Fruit fly (Drosophila melanogaster) whole organism, embryonic: ENCODE results near the gene CG14915.

Experiments
- CG12769 ChIP-seq: fragments of 200-800 bp; sonication (Bioruptor generic); optimal IDR thresholded peaks from 2 replicates; lab custom pipeline; 2019; ENCODE audit warnings: missing biosample characterization, mild to moderate bottlenecking, missing genetic modification characterization, moderate library complexity
- CG1529 ChIP-seq: fragments of 200-800 bp; sonication (Bioruptor generic); optimal IDR thresholded peaks from 3 replicates; lab custom pipeline; 2018; ENCODE audit warnings: missing biosample characterization, missing genetic modification characterization
- CG15514 ChIP-seq: fragments of 200-800 bp; sonication (Bioruptor generic); optimal IDR thresholded peaks from 3 replicates; lab custom pipeline; 2017; ENCODE audit warnings: missing biosample characterization, missing genetic modification characterization, mild to moderate bottlenecking, moderate library complexity, missing genetic modification reagents
- CG17802 ChIP-seq: fragments of 200-800 bp; sonication (Bioruptor generic); optimal IDR thresholded peaks from 2 replicates; lab custom pipeline; 2018; ENCODE audit warnings: missing biosample characterization, mild to moderate bottlenecking, missing genetic modification characterization, moderate library complexity
- CG2129 ChIP-seq: fragments of 200-800 bp; sonication (Bioruptor generic); IDR thresholded peaks from 2 replicates; pipeline ENCODE4 v1.3.6; 2022; ENCODE audit warnings: missing biosample characterization, missing genetic modification characterization; ENCODE audit not compliant: partially characterized antibody
- CG2202 ChIP-seq: fragments of 200-800 bp; sonication (Bioruptor generic); optimal IDR thresholded peaks from 2 replicates; lab custom pipeline; 2018; ENCODE audit warnings: missing biosample characterization, mild to moderate bottlenecking, missing genetic modification characterization
- CG31441 ChIP-seq: fragments of 200-800 bp; sonication (Bioruptor generic); IDR thresholded peaks from 2 replicates; pipeline ENCODE4 v1.3.6; 2022; ENCODE audit warnings: missing biosample characterization, missing genetic modification characterization
- CG4820 ChIP-seq: fragments of 200-800 bp; sonication (Bioruptor generic); optimal IDR thresholded peaks from 3 replicates; lab custom pipeline; 2016; ENCODE audit warnings: missing biosample characterization, missing genetic modification characterization
- CG7987 ChIP-seq: fragments of 200-800 bp; sonication (Bioruptor generic); optimal IDR thresholded peaks from 2 replicates; lab custom pipeline; 2018; ENCODE audit warnings: missing biosample characterization, mild to moderate bottlenecking, missing genetic modification characterization, moderate library complexity
- CG8290 ChIP-seq, 3 experiments: fragments of 200-800 bp; sonication (Bioruptor generic); optimal IDR thresholded peaks; 2 replicates each; lab custom pipeline; 2016 to 2019; ENCODE audit warnings: missing biosample characterization in 3 of 3, missing genetic modification characterization in 3 of 3, mild to moderate bottlenecking in 2 of 3, moderate library complexity in 1 of 3
- CG9876 ChIP-seq: fragments of 200-800 bp; sonication (Bioruptor generic); optimal IDR thresholded peaks from 2 replicates; lab custom pipeline; 2016; ENCODE audit warnings: missing biosample characterization, missing genetic modification characterization
- Dbx ChIP-seq: fragments of 200-800 bp; sonication (Bioruptor generic); IDR thresholded peaks from 3 replicates; pipeline ENCODE4 v1.3.6; 2022; ENCODE audit warnings: missing biosample characterization, missing genetic modification characterization
- HLH4C ChIP-seq: fragments of 200-800 bp; sonication (Bioruptor generic); IDR thresholded peaks from 3 replicates; pipeline ENCODE4 v1.3.6; 2022; ENCODE audit warnings: missing biosample characterization, missing genetic modification characterization; ENCODE audit not compliant: partially characterized antibody
- HmgD ChIP-seq: fragments of 200-800 bp; sonication (Bioruptor generic); optimal IDR thresholded peaks from 3 replicates; lab custom pipeline; 2016; ENCODE audit warnings: missing biosample characterization, missing genetic modification characterization
- HmgZ ChIP-seq: fragments of 200-800 bp; sonication (Bioruptor generic); optimal IDR thresholded peaks from 2 replicates; lab custom pipeline; 2018; ENCODE audit warnings: missing biosample characterization, mild to moderate bottlenecking, missing genetic modification characterization
- Med ChIP-seq: fragments of 200-800 bp; sonication (Bioruptor generic); peaks from one replicate; lab custom pipeline; 2016; ENCODE audit warnings: missing biosample characterization, missing genetic modification characterization, mild to moderate bottlenecking, inconsistent platforms, moderate library complexity
- Meics ChIP-seq: fragments of 200-800 bp; sonication (Bioruptor generic); optimal IDR thresholded peaks from 2 replicates; lab custom pipeline; 2017; ENCODE audit warnings: missing biosample characterization, mild to moderate bottlenecking, missing genetic modification characterization
- Myb ChIP-seq: fragments of 200-800 bp; sonication (Bioruptor generic); optimal IDR thresholded peaks from 2 replicates; lab custom pipeline; 2016; ENCODE audit warnings: missing biosample characterization, missing genetic modification characterization
- Sox100B ChIP-seq: fragments of 200-800 bp; sonication (Bioruptor generic); optimal IDR thresholded peaks from 3 replicates; lab custom pipeline; 2018; ENCODE audit warnings: missing biosample characterization, mild to moderate bottlenecking, missing genetic modification characterization
- Stat92E ChIP-seq, 3 experiments: fragments of >200 bp in 2 of 3; fragments of 200-800 bp in 1 of 3; sonication (Bioruptor generic) in 1 of 3; optimal IDR thresholded peaks; 2 replicates each; lab custom pipeline; 2017 to 2019; ENCODE audit warnings: missing biosample characterization in 3 of 3, missing genetic modification characterization in 3 of 3, mild to moderate bottlenecking in 1 of 3, moderate library complexity in 1 of 3
- Tbp ChIP-seq: fragments of >200 bp; optimal IDR thresholded peaks from 2 replicates; lab custom pipeline; 2018; ENCODE audit warnings: missing biosample characterization, missing genetic modification characterization
- Xrp1 ChIP-seq: fragments of 200-800 bp; sonication (Bioruptor generic); IDR thresholded peaks from 2 replicates; pipeline ENCODE4 v1.3.6; 2022; ENCODE audit warnings: missing biosample characterization, missing genetic modification characterization
- ac ChIP-seq: fragments of 200-800 bp; sonication (Bioruptor generic); optimal IDR thresholded peaks from 3 replicates; lab custom pipeline; 2017; ENCODE audit warnings: missing biosample characterization, mild to moderate bottlenecking, missing genetic modification characterization
- amos ChIP-seq: fragments of 200-800 bp; sonication (Bioruptor generic); IDR thresholded peaks from 2 replicates; pipeline ENCODE4 v1.3.6; 2022; ENCODE audit warnings: missing biosample characterization, missing genetic modification characterization; ENCODE audit not compliant: partially characterized antibody
- bab2 ChIP-seq: fragments of 200-800 bp; sonication (Bioruptor generic); optimal IDR thresholded peaks from 2 replicates; lab custom pipeline; 2016; ENCODE audit warnings: missing biosample characterization, missing genetic modification characterization
- bbx ChIP-seq: fragments of 200-800 bp; sonication (Bioruptor generic); IDR thresholded peaks from 2 replicates; pipeline ENCODE4 v1.3.6; 2022; ENCODE audit warnings: missing biosample characterization, missing genetic modification characterization; ENCODE audit not compliant: partially characterized antibody
- bsh ChIP-seq, 2 experiments: fragments of 200-800 bp; sonication (Bioruptor generic); optimal IDR thresholded peaks; 2 replicates each; lab custom pipeline; 2017 to 2018; ENCODE audit warnings: mild to moderate bottlenecking in 2 of 2, missing biosample characterization in 2 of 2, missing genetic modification characterization in 2 of 2, moderate library complexity in 1 of 2
- caup ChIP-seq: fragments of 200-800 bp; sonication (Bioruptor generic); optimal IDR thresholded peaks from 3 replicates; lab custom pipeline; 2017; ENCODE audit warnings: missing biosample characterization, mild to moderate bottlenecking, missing genetic modification characterization, moderate library complexity; ENCODE audit not compliant: severe bottlenecking
- chm ChIP-seq: fragments of 200-800 bp; sonication (Bioruptor generic); IDR thresholded peaks from 2 replicates; pipeline ENCODE4 v1.3.6; 2022; ENCODE audit warnings: missing biosample characterization, missing genetic modification characterization
- chn ChIP-seq: fragments of 200-800 bp; sonication (Bioruptor generic); optimal IDR thresholded peaks from 2 replicates; lab custom pipeline; 2016; ENCODE audit warnings: missing biosample characterization, missing genetic modification characterization
- ci ChIP-seq: fragments of 200-800 bp; sonication (Bioruptor generic); IDR thresholded peaks from 3 replicates; pipeline ENCODE4 v1.3.6; 2022; ENCODE audit warnings: missing biosample characterization, missing genetic modification characterization
- crc ChIP-seq: fragments of 200-800 bp; sonication (Bioruptor generic); optimal IDR thresholded peaks from 2 replicates; lab custom pipeline; 2016; ENCODE audit warnings: missing biosample characterization, missing genetic modification characterization
- dmrt11E ChIP-seq: fragments of 200-800 bp; sonication (Bioruptor generic); optimal IDR thresholded peaks from 3 replicates; lab custom pipeline; 2018; ENCODE audit warnings: missing biosample characterization, mild to moderate bottlenecking, missing genetic modification characterization, moderate library complexity
- dpn ChIP-seq, 2 experiments: fragments of 200-800 bp; sonication (Bioruptor generic); optimal IDR thresholded peaks; 3 replicates each; lab custom pipeline; 2016; ENCODE audit warnings: missing biosample characterization in 2 of 2, missing genetic modification characterization in 2 of 2
- lmd ChIP-seq: fragments of 200-800 bp; sonication (Bioruptor generic); IDR thresholded peaks from 2 replicates; pipeline ENCODE4 v1.3.6; 2022; ENCODE audit warnings: missing biosample characterization, missing genetic modification characterization
- nerfin-2 ChIP-seq: fragments of 200-800 bp; sonication (Bioruptor generic); IDR thresholded peaks from 2 replicates; pipeline ENCODE4 v1.3.6; 2022; ENCODE audit warnings: missing biosample characterization, missing genetic modification characterization; ENCODE audit not compliant: partially characterized antibody
- onecut ChIP-seq: fragments of 200-800 bp; sonication (Bioruptor generic); IDR thresholded peaks from 2 replicates; pipeline ENCODE4 v1.3.6; 2022; ENCODE audit warnings: missing biosample characterization, missing genetic modification characterization
- row ChIP-seq: fragments of 200-800 bp; sonication (Bioruptor generic); IDR thresholded peaks from 3 replicates; pipeline ENCODE4 v1.3.6; 2022; ENCODE audit warnings: missing biosample characterization, missing genetic modification characterization
- sens ChIP-seq: fragments of 200-800 bp; sonication (Bioruptor generic); peaks from one replicate; lab custom pipeline; 2016; ENCODE audit warnings: missing biosample characterization, missing genetic modification characterization
- sim ChIP-seq: fragments of 200-800 bp; sonication (Bioruptor generic); IDR thresholded peaks from 2 replicates; pipeline ENCODE4 v1.3.6; 2022; ENCODE audit warnings: missing biosample characterization, missing genetic modification characterization
- tap ChIP-seq: fragments of 200-800 bp; optimal IDR thresholded peaks from 3 replicates; lab custom pipeline; 2019; ENCODE audit warnings: missing biosample characterization, mild to moderate bottlenecking, missing genetic modification characterization, moderate library complexity
- tll ChIP-seq, 2 experiments: fragments of 200-800 bp in 1 of 2; fragments of >200 bp in 1 of 2; sonication (Bioruptor generic) in 1 of 2; optimal IDR thresholded peaks; 2 replicates each; lab custom pipeline; 2017 to 2019; ENCODE audit warnings: missing biosample characterization in 2 of 2, missing genetic modification characterization in 2 of 2, mild to moderate bottlenecking in 1 of 2, moderate library complexity in 1 of 2
- tna ChIP-seq: fragments of 200-800 bp; sonication (Bioruptor generic); IDR thresholded peaks from 2 replicates; pipeline ENCODE4 v1.3.6; 2022; ENCODE audit warnings: missing biosample characterization, missing genetic modification characterization; ENCODE audit not compliant: partially characterized antibody
- vvl ChIP-seq: fragments of 200-800 bp; sonication (Bioruptor generic); IDR thresholded peaks from 2 replicates; pipeline ENCODE4 v1.3.6; 2022; ENCODE audit warnings: missing biosample characterization, missing genetic modification characterization
- wor ChIP-seq: fragments of 200-800 bp; sonication (Bioruptor generic); IDR thresholded peaks from 2 replicates; pipeline ENCODE4 v1.3.6; 2022; ENCODE audit warnings: missing biosample characterization, missing genetic modification characterization
- zfh1 ChIP-seq: fragments of 200-800 bp; sonication (Bioruptor generic); IDR thresholded peaks from 3 replicates; pipeline ENCODE4 v1.3.6; 2022; ENCODE audit warnings: missing biosample characterization, missing genetic modification characterization

Gene CG14915

dm6 chr2L:11037583-11038517 is 33.0 kb upstream of the CG14915 start (continued):
- TF ChIP-seq Meics (GFP tag; lab: Kevin White, UChicago), result peak; percentile 52
- no peak for TF ChIP-seq ac (GFP tag; lab: Kevin White, UChicago)
- peak; percentile 56 for TF ChIP-seq CG31441 (GFP tag; lab: Robert Waterston, UW)
- 0 out of 3 replicates have a peak, but pooled peaks have one; percentile 45 for TF ChIP-seq ci (GFP tag; lab: Robert Waterston, UW)
- TF ChIP-seq CG1529 (GFP tag; lab: Kevin White, UChicago), result peak; percentile 36
- no peak for TF ChIP-seq onecut (GFP tag; lab: Robert Waterston, UW)
- TF ChIP-seq HmgZ (tag; lab: Kevin White, UChicago), result no peak
- TF ChIP-seq sim, result 0 out of 2 replicates have a peak, but pooled peaks have one; percentile 18
- TF ChIP-seq Sox100B (GFP tag; lab: Kevin White, UChicago), result peak; percentile 52
- peak; percentile 64; the same call in 1 of the 2 replicates for TF ChIP-seq chm (GFP tag; lab: Robert Waterston, UW)
- TF ChIP-seq vvl (GFP tag; lab: Robert Waterston, UW), result peak; percentile 45; the same call in 1 of the 2 replicates
- 0 out of 2 replicates have a peak, but pooled peaks have one; percentile 40 for TF ChIP-seq nerfin-2
- TF ChIP-seq CG2129 (GFP tag; lab: Robert Waterston, UW), result no peak
- no peak for TF ChIP-seq Stat92E (GFP tag; optimal IDR thresholded peaks at IDR 0.05; lab: Kevin White, UChicago)
- 0 out of 2 replicates have a peak, but pooled peaks have one; percentile 24 for TF ChIP-seq wor (GFP tag; lab: Robert Waterston, UW)
- TF ChIP-seq caup (GFP tag; lab: Kevin White, UChicago), result no peak
- peak; percentile 75 for TF ChIP-seq Med (GFP tag; lab: Kevin White, UChicago)
- TF ChIP-seq CG12769, result peak; percentile 68
- TF ChIP-seq bsh (GFP tag; optimal IDR thresholded peaks at IDR 0.05; lab: Kevin White, UChicago), result peak in 1 of 2 experiments; percentile 76
- peak; percentile 19 to 51 for TF ChIP-seq dpn (GFP tag; optimal IDR thresholded peaks at IDR 0.05; lab: Kevin White, UChicago)
- no peak for TF ChIP-seq tll (GFP tag; optimal IDR thresholded peaks at IDR 0.05; lab: Kevin White, UChicago)
- no peak for TF ChIP-seq Tbp (GFP tag; lab: Kevin White, UChicago)
- peak; percentile 5 for TF ChIP-seq CG4820
- peak; percentile 73 for TF ChIP-seq dmrt11E
- no peak for TF ChIP-seq crc (GFP tag; lab: Kevin White, UChicago)
- no peak for TF ChIP-seq amos
- TF ChIP-seq CG17802 (tag; lab: Kevin White, UChicago), result no peak
- peak; percentile 30; the same call in 1 of the 2 replicates for TF ChIP-seq Xrp1 (GFP tag; lab: Robert Waterston, UW)
- TF ChIP-seq CG15514 (GFP tag; lab: Kevin White, UChicago), result no peak
- TF ChIP-seq CG8290 (GFP tag; optimal IDR thresholded peaks at IDR 0.05; lab: Kevin White, UChicago), result peak; percentile 14
- peak in 1 of 2 experiments; percentile 16 for TF ChIP-seq CG8290 (tag; optimal IDR thresholded peaks at IDR 0.05; lab: Kevin White, UChicago)
- peak; percentile 3 for TF ChIP-seq Myb (GFP tag; lab: Kevin White, UChicago)
- peak; percentile 95 for TF ChIP-seq sens
- TF ChIP-seq lmd (GFP tag; lab: Robert Waterston, UW), result peak; percentile 52
- TF ChIP-seq row (GFP tag; lab: Robert Waterston, UW), result peak; percentile 73
- TF ChIP-seq CG7987 (GFP tag; lab: Kevin White, UChicago), result no peak
- no peak for TF ChIP-seq tna (GFP tag; lab: Robert Waterston, UW)
- TF ChIP-seq HmgD, result no peak
- TF ChIP-seq bbx, result no peak; the same call in 1 of the 2 replicates
- no peak for TF ChIP-seq tap
- no peak for TF ChIP-seq HLH4C (GFP tag; lab: Robert Waterston, UW)
- TF ChIP-seq CG9876 (GFP tag; lab: Kevin White, UChicago), result no peak
- peak; percentile 45 for TF ChIP-seq bab2 (GFP tag; lab: Kevin White, UChicago)
- no peak for TF ChIP-seq Dbx (GFP tag; lab: Robert Waterston, UW)
- peak; percentile 51 for TF ChIP-seq chn (GFP tag; lab: Kevin White, UChicago)
- peak; percentile 46 for TF ChIP-seq CG2202 (tag; lab: Kevin White, UChicago)
- peak; percentile 34; the same call in 2 of the 3 replicates for TF ChIP-seq zfh1 (GFP tag; lab: Robert Waterston, UW)
